Fruit fly (Drosophila melanogaster): ENCODE measurements around the gene CG15036.

The CG15036 gene

dm6 chrX:7413569-7413968 is 11.1 kb downstream of the CG15036 start, which contains the start of gene CG42705:
Gene CG42705 (plus strand): TSS chrX:7413869.
- TF ChIP-seq ttk (optimal IDR thresholded peaks at IDR 0.05) (no peak), insv (optimal IDR thresholded peaks at IDR 0.05) (no peak), h (optimal IDR thresholded peaks at IDR 0.05) (no peak), Sin3A (optimal IDR thresholded peaks at IDR 0.05) (no peak), Myc (optimal IDR thresholded peaks at IDR 0.05) (no peak), psq (optimal IDR thresholded peaks at IDR 0.05) (no peak)

DNA sequence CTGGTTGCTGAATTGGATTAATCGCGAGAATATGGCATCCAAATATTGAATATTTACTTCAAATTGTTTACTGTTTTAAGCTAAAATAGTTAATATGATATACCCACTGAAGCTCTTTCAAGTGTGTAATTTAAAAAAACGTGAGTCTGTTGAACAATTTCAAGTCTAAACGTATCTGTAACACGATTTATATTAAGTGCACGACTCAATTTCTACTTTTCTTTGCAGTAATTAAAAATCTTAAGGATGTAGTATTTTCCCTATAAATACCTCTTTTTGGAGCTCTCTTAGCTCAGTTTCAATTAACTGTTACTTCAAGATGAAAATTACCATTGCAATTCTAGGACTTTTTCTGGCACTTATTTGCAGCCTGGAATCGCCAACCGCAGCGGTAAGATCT is 12.3 kb downstream of the CG15036 start, which contains the start of gene CG42704:
Gene CG42704, plus strand, starts transcription at position 301 of the 400 bp plus-strand sequence.
- TF ChIP-seq psq (optimal IDR thresholded peaks at IDR 0.05) = no peak
- TF ChIP-seq h (optimal IDR thresholded peaks at IDR 0.05) = no peak
- no peak for TF ChIP-seq insv (optimal IDR thresholded peaks at IDR 0.05)
- no peak for TF ChIP-seq Myc (optimal IDR thresholded peaks at IDR 0.05)
- TF ChIP-seq ttk (optimal IDR thresholded peaks at IDR 0.05) = no peak
- no peak for TF ChIP-seq Sin3A (optimal IDR thresholded peaks at IDR 0.05)

dm6 chrX:7411806-7412205 is 12.8 kb downstream of the CG15036 start, which contains the start of gene CG42246:
Gene CG42246 (minus strand): TSS chrX:7411906.
- no peak for TF ChIP-seq ttk (optimal IDR thresholded peaks at IDR 0.05)
- no peak for TF ChIP-seq Sin3A (optimal IDR thresholded peaks at IDR 0.05)
- TF ChIP-seq h (optimal IDR thresholded peaks at IDR 0.05) = no peak
- no peak for TF ChIP-seq psq (optimal IDR thresholded peaks at IDR 0.05)
- TF ChIP-seq insv (optimal IDR thresholded peaks at IDR 0.05) = no peak
- TF ChIP-seq Myc (optimal IDR thresholded peaks at IDR 0.05) = no peak

- TF ChIP-seq psq (optimal IDR thresholded peaks at IDR 0.05) (no peak), ttk (optimal IDR thresholded peaks at IDR 0.05) (no peak)
These were observed 17.7 kb downstream of the CG15036 start, which contains the start of gene CG32727 for dm6 chrX:7406908-7407307. Gene CG32727 (plus strand): TSS chrX:7407208.

dm6 chrX:7405697-7406096 is 18.9 kb downstream of the CG15036 start, which contains the start of gene CG1677:
Gene CG1677 (minus strand): TSS chrX:7405797.
- TF ChIP-seq h (optimal IDR thresholded peaks at IDR 0.05) (no peak), Sin3A (optimal IDR thresholded peaks at IDR 0.05) (no peak), psq (optimal IDR thresholded peaks at IDR 0.05) (no peak), Myc (optimal IDR thresholded peaks at IDR 0.05) (no peak), ttk (optimal IDR thresholded peaks at IDR 0.05) (no peak), insv (optimal IDR thresholded peaks at IDR 0.05) (no peak)

DNA sequence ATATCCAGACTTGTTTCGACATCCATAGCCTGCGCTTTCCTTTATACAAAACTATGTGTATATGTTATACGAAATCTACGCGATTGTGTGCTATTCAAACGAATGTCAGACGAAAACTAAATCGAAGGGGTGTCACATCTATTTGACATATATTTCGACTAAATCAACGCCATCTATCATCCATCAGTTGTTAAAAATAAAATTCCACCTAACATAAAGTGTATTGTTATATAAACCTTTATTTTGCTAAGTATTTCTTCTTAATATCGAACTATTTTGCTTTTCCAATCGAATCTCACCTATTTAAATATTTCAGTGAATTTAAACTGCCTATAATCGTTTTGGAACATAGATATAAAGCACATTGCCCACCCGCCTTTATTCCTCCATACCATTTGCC is 21.6 kb downstream of the CG15036 start, which contains the start of gene CG15035:
Gene CG15035, minus strand, starts transcription at position 101 of the 400 bp plus-strand sequence.
- TF ChIP-seq Sin3A (optimal IDR thresholded peaks at IDR 0.05) (no peak), insv (optimal IDR thresholded peaks at IDR 0.05) (no peak), Myc (optimal IDR thresholded peaks at IDR 0.05) (no peak), ttk (optimal IDR thresholded peaks at IDR 0.05) (no peak), psq (optimal IDR thresholded peaks at IDR 0.05) (no peak)

DNA sequence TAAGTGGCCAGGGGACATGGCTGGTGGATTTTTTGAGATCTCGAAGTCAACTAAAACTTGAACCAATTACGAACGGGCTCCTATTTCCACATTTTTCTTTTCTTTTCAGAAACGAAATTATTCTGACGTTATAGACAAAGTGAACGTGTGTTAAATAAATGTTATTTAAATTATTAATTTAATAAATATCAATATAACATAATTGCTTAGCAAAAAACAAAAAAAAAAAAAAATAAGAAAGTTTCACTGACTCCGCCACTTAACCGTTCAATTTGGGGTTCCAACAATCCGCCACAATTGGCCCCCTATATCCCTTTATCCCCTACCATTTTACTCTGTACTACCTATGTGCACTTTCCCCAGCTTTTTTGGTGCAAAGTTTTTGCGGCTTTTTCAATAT is 41.8 kb downstream of the CG15036 start, which contains the start of gene CG42781:
Gene CG42781, minus strand, starts transcription at position 101 of the 400 bp plus-strand sequence.
- no peak for TF ChIP-seq Myc (optimal IDR thresholded peaks at IDR 0.05)
- TF ChIP-seq psq (optimal IDR thresholded peaks at IDR 0.05) = no peak
- no peak for TF ChIP-seq Sin3A (optimal IDR thresholded peaks at IDR 0.05)
- TF ChIP-seq h (optimal IDR thresholded peaks at IDR 0.05) = no peak
- no peak for TF ChIP-seq ttk (optimal IDR thresholded peaks at IDR 0.05)
- no peak for TF ChIP-seq insv (optimal IDR thresholded peaks at IDR 0.05)

DNA sequence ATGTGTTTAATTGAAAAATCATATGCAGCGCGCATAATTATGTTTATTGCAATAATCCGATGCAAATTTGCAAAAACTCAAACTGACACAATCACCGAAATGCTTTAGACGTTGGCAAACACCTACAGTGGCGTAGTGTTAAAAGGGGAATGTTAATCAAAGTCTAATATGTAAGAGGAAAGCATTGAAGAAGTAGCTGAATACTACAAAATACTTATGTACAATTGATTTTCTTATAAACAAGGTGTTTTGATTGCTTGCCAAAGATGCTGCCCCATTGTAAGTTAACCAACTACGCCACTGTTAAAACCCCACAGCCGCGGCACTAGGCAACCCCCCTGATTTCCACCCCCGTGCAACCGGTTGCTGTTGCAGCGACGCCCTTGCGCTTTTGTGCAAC is 45.1 kb downstream of the CG15036 start:
- no peak for TF ChIP-seq insv (optimal IDR thresholded peaks at IDR 0.05)
- no peak for TF ChIP-seq ttk (optimal IDR thresholded peaks at IDR 0.05)
- no peak for TF ChIP-seq psq (optimal IDR thresholded peaks at IDR 0.05)
- TF ChIP-seq h (optimal IDR thresholded peaks at IDR 0.05) = no peak
- TF ChIP-seq Myc (optimal IDR thresholded peaks at IDR 0.05) = no peak
- TF ChIP-seq Sin3A (optimal IDR thresholded peaks at IDR 0.05) = no peak

DNA sequence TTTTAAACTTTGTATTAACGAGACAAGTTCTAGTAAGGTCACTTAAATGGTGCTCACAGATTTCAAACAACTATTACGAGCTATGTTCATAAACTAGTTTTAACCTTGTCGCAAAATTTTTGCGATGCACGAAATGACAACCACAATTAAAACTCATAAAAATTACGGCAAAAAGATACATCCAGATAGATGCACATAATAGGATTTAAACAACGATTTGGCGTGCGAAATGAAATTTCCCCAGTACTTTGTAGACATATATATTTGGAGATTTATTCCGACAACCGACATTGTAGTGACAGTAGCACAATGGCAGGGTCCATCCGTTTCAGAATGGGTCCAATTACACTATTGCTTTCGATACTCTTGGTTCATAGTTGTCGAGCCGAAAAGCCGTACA is 46.8 kb downstream of the CG15036 start, which contains the start of gene CheA7a:
Gene CheA7a, plus strand, starts transcription at position 301 of the 400 bp plus-strand sequence.
- TF ChIP-seq Myc (optimal IDR thresholded peaks at IDR 0.05) (no peak), h (optimal IDR thresholded peaks at IDR 0.05) (no peak), psq (optimal IDR thresholded peaks at IDR 0.05) (no peak), ttk (optimal IDR thresholded peaks at IDR 0.05) (no peak), insv (optimal IDR thresholded peaks at IDR 0.05) (no peak), Sin3A (optimal IDR thresholded peaks at IDR 0.05) (no peak)
